Worm (Caenorhabditis elegans) whole organism, L3 larva: ENCODE results near the gene C25F9.9.

Source experiments
- R02D3.7 ChIP-seq: fragments of 150-350 bp; optimal IDR thresholded peaks from 2 replicates; lab custom pipeline; 2014; ENCODE audit warnings: missing biosample characterization, missing genetic modification characterization
- ZK546.5 ChIP-seq: sonication (generic microtip); optimal IDR thresholded peaks from 2 replicates; lab custom pipeline; 2017; ENCODE audit warnings: missing biosample characterization, missing genetic modification characterization
- aly-2 ChIP-seq: fragments of 150-350 bp; optimal IDR thresholded peaks from 2 replicates; lab custom pipeline; 2014; ENCODE audit warnings: missing biosample characterization, missing genetic modification characterization
- ceh-16 ChIP-seq: sonication (generic microtip); optimal IDR thresholded peaks from 2 replicates; lab custom pipeline; 2017; ENCODE audit warnings: missing biosample characterization, missing genetic modification characterization
- egl-5 ChIP-seq: fragments of 150-350 bp; optimal IDR thresholded peaks from 2 replicates; lab custom pipeline; 2017; ENCODE audit warnings: missing biosample characterization, missing genetic modification reagents, missing genetic modification characterization, inconsistent platforms
- elt-2 ChIP-seq: sonication (generic microtip); optimal IDR thresholded peaks from 2 replicates; lab custom pipeline; 2016; ENCODE audit warnings: missing genetic modification reagents, mild to moderate bottlenecking, missing genetic modification characterization, missing compliant biosample characterization
- elt-3 ChIP-seq, 3 experiments: fragments of 150-350 bp in 1 of 3; sonication (generic microtip) in 2 of 3; optimal IDR thresholded peaks; 2 replicates in 2 of 3; 4 replicates in 1 of 3; lab custom pipeline; 2014 to 2017; ENCODE audit warnings: missing biosample characterization in 3 of 3, missing genetic modification characterization in 3 of 3
- eor-1 ChIP-seq, 2 experiments: fragments of 150-350 bp; optimal IDR thresholded peaks; 2 replicates each; lab custom pipeline; 2014 to 2018; ENCODE audit warnings: missing biosample characterization in 2 of 2, missing genetic modification characterization in 2 of 2
- hmg-11 ChIP-seq: sonication (generic microtip); optimal IDR thresholded peaks from 2 replicates; lab custom pipeline; 2016; ENCODE audit warnings: missing genetic modification characterization, missing compliant biosample characterization
- jun-1 ChIP-seq: fragments of 150-350 bp; optimal IDR thresholded peaks from 2 replicates; lab custom pipeline; 2014; ENCODE audit warnings: missing biosample characterization, missing genetic modification reagents, missing genetic modification characterization
- lin-15B ChIP-seq: fragments of 150-350 bp; optimal IDR thresholded peaks from 2 replicates; lab custom pipeline; 2014; ENCODE audit warnings: missing biosample characterization, missing genetic modification characterization
- lsy-12 ChIP-seq: sonication (generic microtip); optimal IDR thresholded peaks from 2 replicates; lab custom pipeline; 2016; ENCODE audit warnings: mild to moderate bottlenecking, missing genetic modification characterization, missing compliant biosample characterization
- mdl-1 ChIP-seq: fragments of 150-350 bp; optimal IDR thresholded peaks from 2 replicates; lab custom pipeline; 2014; ENCODE audit warnings: missing biosample characterization, missing genetic modification characterization
- nfya-1 ChIP-seq: sonication (generic microtip); optimal IDR thresholded peaks from 2 replicates; lab custom pipeline; 2017; ENCODE audit warnings: missing genetic modification characterization, mild to moderate bottlenecking, missing compliant biosample characterization, antibody characterized with exemption, moderate library complexity; ENCODE audit not compliant: insufficient read depth
- nhr-23 ChIP-seq: fragments of 150-350 bp; optimal IDR thresholded peaks from 2 replicates; lab custom pipeline; 2014; ENCODE audit warnings: missing biosample characterization, missing genetic modification reagents, missing genetic modification characterization
- nhr-25 ChIP-seq: sonication (generic microtip); optimal IDR thresholded peaks from 2 replicates; lab custom pipeline; 2017; ENCODE audit warnings: missing biosample characterization, missing genetic modification characterization
- nhr-28 ChIP-seq: fragments of 150-350 bp; optimal IDR thresholded peaks from 2 replicates; lab custom pipeline; 2014; ENCODE audit warnings: missing biosample characterization, missing genetic modification characterization
- nhr-67 ChIP-seq: fragments of 150-350 bp; optimal IDR thresholded peaks from 2 replicates; lab custom pipeline; 2014; ENCODE audit warnings: missing biosample characterization, missing genetic modification characterization
- nhr-77 ChIP-seq: fragments of 150-350 bp; optimal IDR thresholded peaks from 2 replicates; lab custom pipeline; 2014; ENCODE audit warnings: missing biosample characterization, missing genetic modification characterization
- pqm-1 ChIP-seq: fragments of 150-350 bp; optimal IDR thresholded peaks from 2 replicates; lab custom pipeline; 2017; ENCODE audit warnings: missing biosample characterization, missing genetic modification characterization, inconsistent platforms
- sea-2 ChIP-seq: fragments of 150-350 bp; sonication (generic microtip); optimal IDR thresholded peaks from 4 replicates; lab custom pipeline; 2014; ENCODE audit warnings: missing biosample characterization, missing genetic modification reagents, missing genetic modification characterization
- ztf-4 ChIP-seq: fragments of 150-350 bp; optimal IDR thresholded peaks from 2 replicates; lab custom pipeline; 2014; ENCODE audit warnings: missing biosample characterization, missing genetic modification characterization

C25F9.9 gene

DNA sequence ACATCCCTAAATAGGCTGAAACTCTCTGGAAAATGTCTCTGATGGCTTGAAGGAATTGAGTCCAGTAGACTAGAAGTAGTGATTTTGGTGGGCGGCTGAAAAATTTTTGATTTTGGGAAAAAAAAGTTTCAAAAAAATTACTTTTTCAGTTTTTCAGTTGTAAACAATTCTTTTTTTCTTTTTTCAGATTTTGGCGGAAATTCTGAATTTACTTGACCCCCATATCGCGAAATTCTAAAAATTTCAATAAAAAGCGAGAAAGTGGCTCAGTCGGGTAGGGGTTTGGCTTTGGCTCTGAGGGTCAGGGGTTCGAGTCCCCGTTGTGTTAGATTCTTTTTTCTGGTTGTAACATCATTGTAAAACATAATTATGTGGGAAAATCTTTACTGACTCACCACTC, 14.6 kb downstream of the C25F9.9 start, which contains the start of gene srw-85:
Gene srw-85, minus strand, starts transcription at position 101 of the 400 bp plus-strand sequence.
- no peak for TF ChIP-seq nhr-77
- TF ChIP-seq nhr-28 (tag; lab: Kevin White, UChicago), result no peak
- TF ChIP-seq eor-1 (tag; optimal IDR thresholded peaks at IDR 0.05; lab: Kevin White, UChicago), result no peak
- no peak for TF ChIP-seq pqm-1 (tag; lab: Kevin White, UChicago)
- no peak for TF ChIP-seq elt-2 (tag; lab: Kevin White, UChicago)
- no peak for TF ChIP-seq lin-15B (tag; lab: Kevin White, UChicago)
- no peak for TF ChIP-seq nfya-1 (tag; lab: Kevin White, UChicago)
- TF ChIP-seq ztf-4, result no peak
- no peak for TF ChIP-seq ZK546.5 (tag; lab: Kevin White, UChicago)
- TF ChIP-seq nhr-67 (tag; lab: Kevin White, UChicago), result no peak
- no peak for TF ChIP-seq aly-2
- TF ChIP-seq, all 47 proteins: peak for 0

DNA sequence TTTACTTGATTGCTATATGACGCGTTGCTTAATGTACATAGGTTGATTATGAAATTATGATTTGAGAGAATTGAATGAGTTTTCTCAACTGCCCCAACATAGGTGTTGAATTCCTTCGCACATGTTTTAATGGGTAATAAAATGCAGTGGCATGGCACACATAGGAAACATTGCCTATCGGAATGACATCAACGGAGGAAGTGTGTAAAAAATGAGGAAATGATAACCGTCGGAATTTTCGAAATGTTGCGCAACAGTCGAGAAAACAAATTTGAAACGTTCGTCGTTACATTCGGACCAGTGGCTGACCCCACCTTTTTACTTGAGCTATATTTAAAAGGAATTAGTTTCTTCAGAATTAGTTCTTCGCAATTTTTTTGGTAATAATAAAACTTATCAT, 15.6 kb downstream of the C25F9.9 start:
- TF ChIP-seq eor-1 (tag; optimal IDR thresholded peaks at IDR 0.05; lab: Kevin White, UChicago) (no peak), elt-2 (tag; lab: Kevin White, UChicago) (peak; percentile 40)

DNA sequence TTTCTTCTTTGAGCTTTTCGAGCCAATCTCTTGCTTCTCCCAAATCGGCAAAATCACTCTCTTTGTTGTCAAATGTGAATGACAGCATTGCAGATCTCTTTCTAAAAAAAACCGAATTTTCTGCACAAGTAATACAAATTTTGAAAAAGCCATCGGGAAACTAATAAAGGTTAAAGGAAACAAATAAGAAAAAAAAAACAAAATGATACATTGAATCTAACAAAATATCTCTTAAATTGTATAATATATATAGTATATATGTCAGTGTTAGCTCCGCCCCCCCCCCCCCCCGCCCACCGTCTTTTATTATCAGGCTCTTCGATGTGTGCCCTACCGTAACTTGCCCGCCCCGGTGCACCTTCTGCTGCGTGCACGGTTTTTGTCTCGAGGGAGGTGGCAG, 16.6 kb downstream of the C25F9.9 start, which contains the start of gene C25F9.11:
Gene C25F9.11, minus strand, starts transcription at position 101 of the 400 bp plus-strand sequence.
- TF ChIP-seq ceh-16 (tag; lab: Kevin White, UChicago) (no peak), nhr-23 (tag; lab: Kevin White, UChicago) (no peak), egl-5 (tag; lab: Kevin White, UChicago) (no peak), hmg-11 (tag; lab: Kevin White, UChicago) (no peak), R02D3.7 (tag; lab: Kevin White, UChicago) (no peak), elt-2 (tag; lab: Kevin White, UChicago) (peak; percentile 12)

DNA sequence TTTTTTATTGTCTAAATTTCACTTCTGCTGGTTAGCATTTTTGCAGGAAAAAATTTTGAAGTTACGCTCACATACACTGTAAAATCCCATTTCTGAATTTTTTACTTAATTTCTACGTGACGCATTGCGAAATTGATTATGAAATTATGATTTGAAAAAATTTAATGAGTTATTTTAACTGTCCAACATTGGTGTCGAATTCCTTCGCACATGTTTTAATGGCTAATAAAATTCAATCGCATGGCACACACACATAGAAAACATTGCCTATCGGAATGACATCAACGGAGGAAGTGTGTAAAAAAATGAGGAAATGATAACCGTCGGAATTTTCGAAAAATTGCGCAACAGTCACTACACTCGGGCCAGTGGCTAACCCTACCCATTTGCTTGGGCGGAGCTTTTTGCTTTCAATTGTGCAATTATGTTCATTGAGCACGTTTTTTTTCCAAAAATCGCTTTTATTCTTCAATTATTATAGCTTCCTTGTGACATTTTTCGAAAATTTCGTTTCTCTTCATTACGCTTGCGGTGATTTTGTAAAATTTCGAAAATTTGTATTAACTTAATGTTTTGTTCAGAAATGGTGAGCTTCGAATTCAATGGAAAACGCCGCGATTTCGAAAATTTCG, 17.5 kb downstream of the C25F9.9 start, which contains the start of gene C25F9.16:
Gene C25F9.16, plus strand, starts transcription at position 582 of the 632 bp plus-strand sequence.
- peak; percentile 1 for TF ChIP-seq pqm-1 (tag; lab: Kevin White, UChicago)
- TF ChIP-seq lin-15B (tag; lab: Kevin White, UChicago), result no peak
- peak; percentile 60 for TF ChIP-seq elt-2 (tag; lab: Kevin White, UChicago)

DNA sequence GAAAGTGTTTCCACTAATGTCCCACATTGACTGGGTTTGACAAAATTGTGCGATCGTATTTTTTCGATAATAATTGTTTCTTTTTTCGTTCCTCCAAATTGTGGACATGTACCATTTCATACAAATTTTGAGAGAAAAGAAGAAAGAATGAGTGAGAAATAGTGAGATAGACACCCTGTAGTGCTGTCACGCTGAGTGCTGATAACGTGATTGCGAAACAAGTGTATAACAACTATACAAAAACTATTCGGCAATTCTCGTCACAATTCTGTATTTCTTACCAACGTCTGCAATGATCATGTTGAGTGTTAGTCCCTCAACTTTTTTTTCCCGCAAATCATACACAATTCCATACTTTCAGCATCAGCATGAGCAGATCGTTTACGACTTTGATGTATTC, 19.9 kb downstream of the C25F9.9 start, which contains the start of gene C25F9.14:
Gene C25F9.14, plus strand, starts transcription at position 178 of the 400 bp plus-strand sequence.
- TF ChIP-seq hmg-11 (tag; lab: Kevin White, UChicago), result no peak
- TF ChIP-seq elt-2 (tag; lab: Kevin White, UChicago), result peak; percentile 49
- no peak for TF ChIP-seq mdl-1 (tag; lab: Kevin White, UChicago)
- TF ChIP-seq ztf-4, result no peak
- TF ChIP-seq ZK546.5 (tag; lab: Kevin White, UChicago), result no peak
- TF ChIP-seq elt-3 (tag; optimal IDR thresholded peaks at IDR 0.05; lab: Kevin White, UChicago), result no peak

DNA sequence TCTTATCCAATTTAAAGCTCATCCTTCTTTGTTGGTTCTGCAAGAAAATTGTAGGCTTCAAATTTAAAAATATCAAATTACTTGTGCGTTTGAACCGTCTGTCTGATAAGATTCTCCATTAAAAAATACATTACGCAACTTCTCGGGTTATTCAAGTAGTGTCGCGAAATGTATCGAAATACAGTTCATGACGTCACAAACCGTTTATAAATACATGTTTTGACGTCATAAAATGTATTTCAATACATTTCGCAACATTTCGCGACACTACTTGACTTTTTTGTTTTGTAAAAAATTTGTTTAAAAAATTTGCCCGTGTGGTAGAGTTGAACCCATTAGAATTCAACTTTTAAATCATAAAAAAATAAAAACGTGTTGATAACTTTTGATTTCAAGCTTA, 27.2 kb downstream of the C25F9.9 start:
- TF ChIP-seq elt-2 (tag; lab: Kevin White, UChicago) (peak; percentile 30), aly-2 (no peak)
- TF ChIP-seq, all 47 proteins: peak for 1

DNA sequence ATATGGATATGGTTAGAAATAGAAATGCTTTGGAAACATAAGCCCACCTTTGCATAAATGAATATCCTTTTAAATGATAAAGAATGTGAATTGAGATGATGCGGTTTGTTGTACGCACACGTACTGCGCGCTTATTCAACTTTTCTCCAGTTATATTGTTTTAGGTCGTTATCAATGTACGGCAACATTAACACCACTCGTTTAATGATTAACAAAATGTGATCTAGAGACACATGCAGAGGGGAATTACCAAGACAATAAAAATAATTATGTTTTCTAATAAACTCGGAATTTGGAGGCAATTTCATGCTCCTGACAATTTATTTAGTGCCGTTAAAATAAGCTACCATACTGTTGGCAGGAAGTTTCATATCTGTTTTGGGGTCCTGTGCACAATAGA, 29.0 kb downstream of the C25F9.9 start, which contains the start of gene M04C3.1:
Gene M04C3.1, minus strand, starts transcription at position 164 of the 400 bp plus-strand sequence.
- TF ChIP-seq jun-1 (no peak), nhr-25 (no peak), pqm-1 (tag; lab: Kevin White, UChicago) (peak; percentile 24), lsy-12 (tag; lab: Kevin White, UChicago) (no peak), sea-2 (no peak), elt-2 (tag; lab: Kevin White, UChicago) (peak; percentile 67)

DNA sequence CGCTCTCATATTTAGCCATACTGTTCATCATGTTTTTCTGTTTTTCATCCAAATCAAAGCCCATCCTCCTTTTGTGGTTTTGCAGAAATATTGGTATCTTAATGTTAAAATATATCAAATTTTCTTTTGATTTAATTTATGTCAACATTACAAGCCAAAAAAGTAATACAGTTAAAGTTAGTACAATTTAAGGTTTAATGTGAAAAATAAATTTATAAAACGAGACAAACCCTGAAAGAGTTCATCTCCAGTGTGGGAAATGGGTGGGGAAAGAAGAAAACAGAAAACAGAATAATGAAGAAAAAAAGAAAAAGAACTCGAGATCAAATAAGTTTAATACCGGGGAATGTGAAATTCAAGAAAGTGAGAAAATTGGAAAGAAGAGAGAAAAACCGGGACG, 32.4 kb downstream of the C25F9.9 start, which contains the start of gene M04C3.2:
Gene M04C3.2, minus strand, starts transcription at position 101 of the 400 bp plus-strand sequence.
- TF ChIP-seq elt-2 (tag; lab: Kevin White, UChicago), result no peak
